Worm (Caenorhabditis elegans): Measurements from ENCODE around the gene dhs-17.
A peak's percentile ranks its signal among the peaks of the same experiment; 100 is the strongest.

ce11 chrV:5991490-5992069 is 43.0 kb downstream of the dhs-17 start:
- no peak for TF ChIP-seq lin-13 (GFP tag; optimal IDR thresholded peaks at IDR 0.05)
- TF ChIP-seq unc-62 (GFP tag; optimal IDR thresholded peaks at IDR 0.05 in 1 of 2), result peak in 1 of 2 experiments; percentile 97
- no peak for TF ChIP-seq unc-62 (tag; optimal IDR thresholded peaks at IDR 0.05)
- TF ChIP-seq sdz-12 (GFP tag; optimal IDR thresholded peaks at IDR 0.05), result no peak
- no peak for TF ChIP-seq nhr-25 (tag; optimal IDR thresholded peaks at IDR 0.05; ENCODE audit: borderline replicate concordance, insufficient read depth)
- TF ChIP-seq fkh-10 (GFP tag; optimal IDR thresholded peaks at IDR 0.05), result no peak
- TF ChIP-seq daf-16 (GFP tag; optimal IDR thresholded peaks at IDR 0.05), result no peak
- peak; percentile 68 for TF ChIP-seq daf-16 (tag; optimal IDR thresholded peaks at IDR 0.05)
- no peak for TF ChIP-seq lin-15B (tag; optimal IDR thresholded peaks at IDR 0.05)
- TF ChIP-seq zag-1 (tag; optimal IDR thresholded peaks at IDR 0.05), result no peak
- TF ChIP-seq lim-7 (GFP tag; IDR thresholded peaks at IDR 0.05), result no peak
- TF ChIP-seq nhr-237 (tag; optimal IDR thresholded peaks at IDR 0.05), result no peak
- no peak for TF ChIP-seq gei-8 (GFP tag; optimal IDR thresholded peaks at IDR 0.05)
- peak; percentile 67 for TF ChIP-seq nhr-11 (tag; optimal IDR thresholded peaks at IDR 0.05)
- TF ChIP-seq Y105C5A.15 (GFP tag; IDR thresholded peaks at IDR 0.05), result no peak
- TF ChIP-seq fos-1 (tag; optimal IDR thresholded peaks at IDR 0.05), result no peak

Data from whole organism, L4 larva.